Worm (Caenorhabditis elegans) whole organism, midembryonic: ENCODE measurements around the gene C36E8.4.

ENCODE experiments used
- T22C8.4 ChIP-seq: fragments of 200-800 bp; sonication (Bioruptor generic); IDR thresholded peaks from 2 replicates; pipeline ENCODE4 v1.3.6; 2022; ENCODE audit warnings: missing genetic modification characterization, missing compliant biosample characterization
- cog-1 ChIP-seq: sonication (generic microtip); optimal IDR thresholded peaks from 2 replicates; lab custom pipeline; 2016; ENCODE audit warnings: missing genetic modification characterization, missing compliant biosample characterization
- flt-1 ChIP-seq: fragments of 200-800 bp; sonication (Bioruptor generic); IDR thresholded peaks from 2 replicates; pipeline ENCODE4 v1.3.6; 2022; ENCODE audit warnings: missing genetic modification characterization, missing compliant biosample characterization
- klf-2 ChIP-seq: fragments of 200-800 bp; sonication (Bioruptor generic); conservative IDR thresholded peaks from 2 replicates; pipeline ENCODE4 v1.3.6; 2022; ENCODE audit warnings: missing genetic modification reagents, missing genetic modification characterization, missing compliant biosample characterization
- med-1 ChIP-seq: sonication (generic microtip); optimal IDR thresholded peaks from 2 replicates; lab custom pipeline; 2017; ENCODE audit warnings: missing genetic modification characterization, mild to moderate bottlenecking, missing compliant biosample characterization, antibody characterized with exemption, missing genetic modification reagents; ENCODE audit not compliant: insufficient read depth
- ref-1 ChIP-seq: fragments of 200-800 bp; sonication (Bioruptor generic); conservative IDR thresholded peaks from 2 replicates; pipeline ENCODE4 v1.3.6; 2022; ENCODE audit warnings: missing genetic modification reagents, missing genetic modification characterization, missing compliant biosample characterization
- tab-1 ChIP-seq: fragments of 200-800 bp; sonication (Bioruptor generic); IDR thresholded peaks from 2 replicates; pipeline ENCODE4 v1.3.6; 2022; ENCODE audit warnings: missing genetic modification characterization, missing compliant biosample characterization
- ztf-23 ChIP-seq: fragments of 200-800 bp; sonication (Bioruptor generic); IDR thresholded peaks from 2 replicates; pipeline ENCODE4 v1.3.6; 2022; ENCODE audit warnings: missing genetic modification reagents, missing genetic modification characterization, missing compliant biosample characterization
- ztf-29 ChIP-seq: fragments of 200-800 bp; sonication (Bioruptor generic); IDR thresholded peaks from 2 replicates; pipeline ENCODE4 v1.3.6; 2022; ENCODE audit warnings: missing genetic modification reagents, missing genetic modification characterization, missing compliant biosample characterization

The C36E8.4 gene

DNA sequence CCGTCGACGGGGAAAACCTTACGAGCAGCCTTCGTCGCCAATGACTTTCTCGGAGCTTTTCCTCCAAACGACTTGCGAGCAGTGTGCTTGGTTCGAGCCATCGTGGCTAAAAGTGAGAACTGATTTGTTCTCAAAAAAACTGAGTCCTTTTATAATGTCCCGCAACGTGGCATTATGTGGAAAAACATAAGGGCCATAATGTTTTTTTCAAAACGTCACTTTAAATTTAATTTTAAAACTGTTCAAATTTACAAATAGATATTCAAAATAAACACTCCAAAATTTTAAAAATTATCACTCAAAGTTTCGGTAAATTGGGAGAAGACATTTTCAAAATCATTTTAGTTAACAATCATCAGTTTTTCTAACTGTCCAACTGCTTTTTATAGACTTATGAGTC lies 47.9 kb downstream of the C36E8.4 start, which contains the start of gene his-70:
Gene his-70, minus strand, starts transcription at position 101 of the 400 bp plus-strand sequence.
- TF ChIP-seq med-1 (GFP tag; lab: Kevin White, UChicago) (no peak), T22C8.4 (no peak), ref-1 (GFP tag; lab: Robert Waterston, UW) (no peak), klf-2 (GFP tag; lab: Robert Waterston, UW) (no peak), flt-1 (GFP tag; lab: Robert Waterston, UW) (no peak), tab-1 (GFP tag; lab: Robert Waterston, UW) (no peak), cog-1 (no peak), ztf-23 (GFP tag; lab: Robert Waterston, UW) (no peak), ztf-29 (GFP tag; lab: Robert Waterston, UW) (no peak)

DNA sequence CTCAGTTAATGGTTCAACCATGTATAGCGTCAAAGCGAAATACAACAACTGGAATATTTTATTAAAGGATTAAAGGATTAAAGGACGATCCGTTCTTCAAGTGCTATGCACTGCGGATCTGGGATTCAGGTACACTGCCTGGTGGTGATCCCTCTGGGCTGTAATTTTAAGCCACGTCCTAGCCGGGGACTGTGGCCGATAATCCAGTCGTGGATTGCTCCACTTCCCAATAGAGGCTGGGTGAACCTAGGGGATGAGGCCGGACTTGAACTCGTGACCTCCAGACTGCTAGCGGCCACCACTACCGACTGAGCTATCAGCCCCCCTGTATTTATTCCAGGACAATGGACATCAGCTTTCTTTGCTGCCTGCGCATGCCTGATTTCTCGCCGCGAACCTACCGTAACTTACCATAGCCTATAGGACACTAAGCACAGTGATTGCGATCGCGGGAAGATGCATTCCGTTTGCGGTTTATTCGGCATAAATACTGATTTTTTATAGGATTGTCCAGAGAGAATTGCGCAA lies 48.8 kb downstream of the C36E8.4 start:
- TF ChIP-seq ztf-29 (GFP tag; lab: Robert Waterston, UW): peak; percentile 5; the same call in 1 of the 2 replicates

- TF ChIP-seq T22C8.4: no peak
- TF ChIP-seq tab-1 (GFP tag; lab: Robert Waterston, UW): 0 out of 2 replicates have a peak, but pooled peaks have one; percentile 39
- no peak for TF ChIP-seq ztf-29 (GFP tag; lab: Robert Waterston, UW)
- TF ChIP-seq ref-1 (GFP tag; lab: Robert Waterston, UW): no peak
- no peak for TF ChIP-seq med-1 (GFP tag; lab: Kevin White, UChicago)
Measured at ce11 chrIII:4063724-4064123, 51.6 kb downstream of the C36E8.4 start.
